Worm (Caenorhabditis elegans) whole organism, L2 larva: ENCODE data around the gene Y57G11C.1131.

Source experiments
- ama-1 ChIP-seq: fragments of 150-350 bp; optimal IDR thresholded peaks from 2 replicates; lab custom pipeline; 2018; ENCODE audit warnings: inconsistent platforms
- ceh-82 ChIP-seq: fragments of 150-350 bp; optimal IDR thresholded peaks from 2 replicates; lab custom pipeline; 2014; ENCODE audit warnings: missing biosample characterization, missing genetic modification characterization
- egl-27 ChIP-seq: sonication (generic microtip); optimal IDR thresholded peaks from 3 replicates; lab custom pipeline; 2017; ENCODE audit warnings: missing biosample characterization, missing genetic modification reagents, missing genetic modification characterization
- elt-1 ChIP-seq: fragments of 150-350 bp; optimal IDR thresholded peaks from 2 replicates; lab custom pipeline; 2014; ENCODE audit warnings: missing biosample characterization, missing genetic modification characterization
- lin-13 ChIP-seq: fragments of 150-350 bp; optimal IDR thresholded peaks from 2 replicates; lab custom pipeline; 2014; ENCODE audit warnings: missing biosample characterization, missing genetic modification reagents, missing genetic modification characterization
- lsy-2 ChIP-seq, 2 experiments: fragments of 150-350 bp in 1 of 2; sonication (generic microtip) in 1 of 2; optimal IDR thresholded peaks; 2 replicates each; lab custom pipeline; 2014 to 2017; ENCODE audit warnings: missing biosample characterization in 2 of 2, missing genetic modification characterization in 2 of 2
- nhr-23 ChIP-seq: fragments of 150-350 bp; optimal IDR thresholded peaks from 2 replicates; lab custom pipeline; 2014; ENCODE audit warnings: missing biosample characterization, missing genetic modification reagents, missing genetic modification characterization
- ztf-4 ChIP-seq: fragments of 150-350 bp; optimal IDR thresholded peaks from 2 replicates; lab custom pipeline; 2014; ENCODE audit warnings: missing biosample characterization, missing genetic modification characterization

- TF ChIP-seq ceh-82 (no peak), ama-1 (lab: Kevin White, UChicago) (no peak), ztf-4 (tag; lab: Kevin White, UChicago) (no peak), lsy-2 (tag; optimal IDR thresholded peaks at IDR 0.05; lab: Kevin White, UChicago) (no peak), elt-1 (no peak), nhr-23 (no peak), lin-13 (GFP tag; lab: Kevin White, UChicago) (no peak), egl-27 (tag; lab: Kevin White, UChicago) (no peak)
Observed at ce11 chrIV:14958551-14958950, 25.8 kb downstream of the Y57G11C.1131 start, which contains the start of gene Y41E3.1.
